Worm (Caenorhabditis elegans): ENCODE data around the gene K04C2.2.

DNA sequence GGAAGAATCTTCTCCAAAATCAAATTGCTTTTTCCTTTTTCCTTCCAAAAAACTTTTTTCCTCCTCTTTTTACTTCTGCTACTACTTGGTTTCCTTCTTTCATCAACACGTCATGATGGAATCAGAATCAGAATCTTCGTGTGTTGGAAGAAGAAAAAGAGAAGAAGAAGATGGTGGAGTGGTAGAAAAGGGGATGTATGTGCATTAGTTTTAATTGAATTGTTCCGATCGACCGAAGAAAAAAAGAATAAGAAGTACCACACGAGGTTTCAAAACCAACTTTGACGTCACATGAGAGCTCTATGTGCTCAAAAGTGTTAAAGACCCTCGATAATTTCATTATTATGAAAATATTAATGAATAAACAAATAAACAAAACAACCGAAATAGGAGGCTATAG is 25.3 kb downstream of the K04C2.2 start:
- TF ChIP-seq him-1 (tag; optimal IDR thresholded peaks at IDR 0.05), result no peak
- no peak for TF ChIP-seq dao-5 (tag; optimal IDR thresholded peaks at IDR 0.05)
